Worm (Caenorhabditis elegans) whole organism, L2 larva: Measurements from ENCODE around the gene srt-70.

ENCODE experiments used
- F13H6.1 ChIP-seq: sonication (generic microtip); optimal IDR thresholded peaks from 2 replicates; lab custom pipeline; 2016; ENCODE audit warnings: missing genetic modification characterization, missing compliant biosample characterization
- R02D3.7 ChIP-seq: fragments of 150-350 bp; optimal IDR thresholded peaks from 2 replicates; lab custom pipeline; 2014; ENCODE audit warnings: missing biosample characterization, missing genetic modification characterization
- Y55F3AM.14 ChIP-seq: fragments of 200-800 bp; sonication (Bioruptor generic); optimal IDR thresholded peaks from 2 replicates; lab custom pipeline; 2018; ENCODE audit warnings: mild to moderate bottlenecking, missing genetic modification characterization, missing compliant biosample characterization
- ZK546.5 ChIP-seq: sonication (generic microtip); optimal IDR thresholded peaks from 2 replicates; lab custom pipeline; 2017; ENCODE audit warnings: missing biosample characterization, missing genetic modification characterization
- alr-1 ChIP-seq: fragments of 150-350 bp; optimal IDR thresholded peaks from 2 replicates; lab custom pipeline; 2014; ENCODE audit warnings: missing biosample characterization, missing genetic modification characterization
- aly-2 ChIP-seq: fragments of 150-350 bp; optimal IDR thresholded peaks from 2 replicates; lab custom pipeline; 2014; ENCODE audit warnings: missing biosample characterization, missing genetic modification characterization
- ceh-16 ChIP-seq: fragments of 150-350 bp; optimal IDR thresholded peaks from 2 replicates; lab custom pipeline; 2014; ENCODE audit warnings: missing biosample characterization, missing genetic modification characterization
- ceh-82 ChIP-seq: fragments of 150-350 bp; optimal IDR thresholded peaks from 2 replicates; lab custom pipeline; 2014; ENCODE audit warnings: missing biosample characterization, missing genetic modification characterization
- crh-2 ChIP-seq: sonication (generic microtip); optimal IDR thresholded peaks from 2 replicates; lab custom pipeline; 2017; ENCODE audit warnings: missing biosample characterization, missing genetic modification characterization
- egl-27 ChIP-seq: sonication (generic microtip); optimal IDR thresholded peaks from 3 replicates; lab custom pipeline; 2017; ENCODE audit warnings: missing biosample characterization, missing genetic modification reagents, missing genetic modification characterization
- elt-1 ChIP-seq: fragments of 150-350 bp; optimal IDR thresholded peaks from 2 replicates; lab custom pipeline; 2014; ENCODE audit warnings: missing biosample characterization, missing genetic modification characterization
- fos-1 ChIP-seq: fragments of 150-350 bp; optimal IDR thresholded peaks from 2 replicates; lab custom pipeline; 2014; ENCODE audit warnings: missing biosample characterization, missing genetic modification characterization
- gmeb-1 ChIP-seq: fragments of 150-350 bp; optimal IDR thresholded peaks from 2 replicates; lab custom pipeline; 2014; ENCODE audit warnings: missing biosample characterization, missing genetic modification characterization
- lin-11 ChIP-seq: fragments of 150-350 bp; sonication (generic microtip); optimal IDR thresholded peaks from 2 replicates; lab custom pipeline; 2014; ENCODE audit warnings: missing biosample characterization, missing genetic modification characterization, inconsistent platforms, mixed read lengths
- lin-13 ChIP-seq: fragments of 150-350 bp; optimal IDR thresholded peaks from 2 replicates; lab custom pipeline; 2014; ENCODE audit warnings: missing biosample characterization, missing genetic modification reagents, missing genetic modification characterization
- lsy-2 ChIP-seq, 2 experiments: fragments of 150-350 bp in 1 of 2; sonication (generic microtip) in 1 of 2; optimal IDR thresholded peaks; 2 replicates each; lab custom pipeline; 2014 to 2017; ENCODE audit warnings: missing biosample characterization in 2 of 2, missing genetic modification characterization in 2 of 2
- mab-5 ChIP-seq: fragments of 150-350 bp; optimal IDR thresholded peaks from 2 replicates; lab custom pipeline; 2014; ENCODE audit warnings: missing biosample characterization, missing genetic modification characterization
- mbf-1 ChIP-seq: sonication (generic microtip); optimal IDR thresholded peaks from 2 replicates; lab custom pipeline; 2017; ENCODE audit warnings: missing biosample characterization, missing genetic modification characterization
- nhr-10 ChIP-seq: sonication (generic microtip); optimal IDR thresholded peaks from 2 replicates; lab custom pipeline; 2017; ENCODE audit warnings: missing biosample characterization, missing genetic modification characterization
- nhr-11 ChIP-seq: fragments of 150-350 bp; optimal IDR thresholded peaks from 2 replicates; lab custom pipeline; 2014; ENCODE audit warnings: missing biosample characterization, missing genetic modification characterization
- nhr-12 ChIP-seq: fragments of 150-350 bp; optimal IDR thresholded peaks from 2 replicates; lab custom pipeline; 2014; ENCODE audit warnings: missing biosample characterization, missing genetic modification characterization
- nhr-129 ChIP-seq: fragments of 150-350 bp; optimal IDR thresholded peaks from 2 replicates; lab custom pipeline; 2014; ENCODE audit warnings: missing biosample characterization, missing genetic modification characterization
- nhr-21 ChIP-seq: fragments of 150-350 bp; optimal IDR thresholded peaks from 2 replicates; lab custom pipeline; 2014; ENCODE audit warnings: missing biosample characterization, missing genetic modification characterization
- nhr-237 ChIP-seq: fragments of 150-350 bp; optimal IDR thresholded peaks from 2 replicates; lab custom pipeline; 2014; ENCODE audit warnings: missing biosample characterization, missing genetic modification characterization
- nhr-25 ChIP-seq: fragments of 150-350 bp; sonication (generic microtip); optimal IDR thresholded peaks from 3 replicates; lab custom pipeline; 2014; ENCODE audit warnings: missing biosample characterization, missing genetic modification characterization
- nhr-6 ChIP-seq: fragments of 150-350 bp; optimal IDR thresholded peaks from 2 replicates; lab custom pipeline; 2014; ENCODE audit warnings: missing biosample characterization, missing genetic modification characterization
- nhr-77 ChIP-seq: fragments of 150-350 bp; optimal IDR thresholded peaks from 2 replicates; lab custom pipeline; 2014; ENCODE audit warnings: missing biosample characterization, missing genetic modification characterization
- peb-1 ChIP-seq: fragments of 150-350 bp; optimal IDR thresholded peaks from 2 replicates; lab custom pipeline; 2014; ENCODE audit warnings: missing biosample characterization, missing genetic modification characterization
- skn-1 ChIP-seq: sonication (generic microtip); optimal IDR thresholded peaks from 2 replicates; lab custom pipeline; 2017; ENCODE audit warnings: missing biosample characterization, missing genetic modification characterization
- sma-3 ChIP-seq: sonication (generic microtip); optimal IDR thresholded peaks from 2 replicates; lab custom pipeline; 2016; ENCODE audit warnings: missing genetic modification reagents, missing genetic modification characterization, missing compliant biosample characterization
- sma-9 ChIP-seq, 2 experiments: fragments of 150-350 bp in 1 of 2; sonication (generic microtip) in 1 of 2; optimal IDR thresholded peaks; 2 replicates each; lab custom pipeline; 2014 to 2016; ENCODE audit warnings: missing genetic modification characterization in 2 of 2, mild to moderate bottlenecking in 1 of 2, missing biosample characterization in 1 of 2, missing compliant biosample characterization in 1 of 2, missing genetic modification reagents in 1 of 2, moderate library complexity in 1 of 2
- snpc-4 ChIP-seq: fragments of 150-350 bp; optimal IDR thresholded peaks from 2 replicates; lab custom pipeline; 2014; ENCODE audit warnings: missing biosample characterization, missing genetic modification characterization
- unc-39 ChIP-seq: fragments of 150-350 bp; optimal IDR thresholded peaks from 2 replicates; lab custom pipeline; 2014; ENCODE audit warnings: missing biosample characterization, missing genetic modification characterization
- unc-62 ChIP-seq: fragments of 150-350 bp; optimal IDR thresholded peaks from 2 replicates; lab custom pipeline; 2014; ENCODE audit warnings: missing biosample characterization, missing genetic modification reagents, missing genetic modification characterization
- zag-1 ChIP-seq: fragments of 150-350 bp; optimal IDR thresholded peaks from 2 replicates; lab custom pipeline; 2014; ENCODE audit warnings: missing biosample characterization, missing genetic modification characterization
- ztf-1 ChIP-seq: fragments of 200-800 bp; sonication (Bioruptor generic); conservative IDR thresholded peaks from 2 replicates; pipeline ENCODE4 v1.3.6; 2022; ENCODE audit warnings: missing genetic modification characterization, missing compliant biosample characterization
- ztf-11 ChIP-seq: sonication (generic microtip); optimal IDR thresholded peaks from 2 replicates; lab custom pipeline; 2017; ENCODE audit warnings: missing biosample characterization, missing genetic modification characterization

The srt-70 gene

DNA sequence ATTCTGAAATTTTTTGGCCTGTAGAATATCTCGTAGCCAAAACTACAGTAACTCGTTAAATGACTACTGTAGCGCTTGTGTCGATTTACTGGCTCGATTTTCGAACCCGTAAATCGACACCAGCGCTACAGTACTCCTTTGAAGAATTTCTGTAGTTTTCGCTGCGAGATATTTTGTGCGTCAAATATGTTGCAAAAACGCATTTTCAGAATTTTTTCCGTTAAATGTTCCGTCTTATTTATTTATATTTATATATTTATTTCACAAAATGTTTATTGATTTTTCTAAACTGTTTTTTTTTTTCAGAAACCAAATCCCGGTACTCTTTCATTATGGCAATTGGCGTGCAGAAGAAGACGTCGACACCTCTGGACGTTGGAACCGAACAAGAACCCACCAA lies 14.4 kb upstream of the srt-70 start, which contains the start of gene natc-2:
Gene natc-2 (plus strand): TSS at position 301 of the 400 bp plus-strand sequence.
- no peak for TF ChIP-seq aly-2 (tag; lab: Kevin White, UChicago)
- no peak for TF ChIP-seq mbf-1 (tag; lab: Kevin White, UChicago)
- TF ChIP-seq alr-1 (tag; lab: Kevin White, UChicago), result no peak
- no peak for TF ChIP-seq unc-39 (tag; lab: Kevin White, UChicago)
- no peak for TF ChIP-seq sma-3
- no peak for TF ChIP-seq gmeb-1 (tag; lab: Kevin White, UChicago)
- no peak for TF ChIP-seq lsy-2 (tag; optimal IDR thresholded peaks at IDR 0.05; lab: Kevin White, UChicago)
- TF ChIP-seq mab-5 (tag; lab: Kevin White, UChicago), result no peak

DNA sequence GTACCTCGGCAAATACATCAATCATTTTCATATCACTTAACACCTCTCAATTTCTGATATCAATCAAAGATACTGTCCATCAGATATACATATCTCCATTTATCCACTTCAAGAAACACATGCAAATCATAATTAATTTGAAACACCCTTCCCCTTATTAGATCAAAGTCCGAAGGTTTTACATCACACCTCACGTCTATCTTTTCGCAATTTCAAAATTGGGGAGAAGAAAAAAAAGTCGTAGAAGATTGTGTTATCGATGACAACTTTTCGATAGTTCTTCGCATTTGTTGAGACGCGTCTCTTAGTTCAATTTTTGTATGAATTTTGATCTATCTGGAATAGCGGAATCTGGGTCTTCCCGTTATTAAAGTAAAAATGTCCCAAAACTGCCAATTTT lies 13.9 kb upstream of the srt-70 start:
- TF ChIP-seq skn-1 (tag; lab: Kevin White, UChicago) (no peak), zag-1 (no peak), unc-39 (tag; lab: Kevin White, UChicago) (no peak), nhr-237 (tag; lab: Kevin White, UChicago) (no peak), ZK546.5 (tag; lab: Kevin White, UChicago) (no peak), sma-9 (GFP tag; optimal IDR thresholded peaks at IDR 0.05; lab: Kevin White, UChicago) (peak; percentile 65), sma-9 (tag; optimal IDR thresholded peaks at IDR 0.05; lab: Kevin White, UChicago) (no peak), aly-2 (tag; lab: Kevin White, UChicago) (no peak), F13H6.1 (no peak), alr-1 (tag; lab: Kevin White, UChicago) (no peak), ztf-1 (GFP tag; lab: Robert Waterston, UW) (no peak), fos-1 (tag; lab: Kevin White, UChicago) (peak; percentile 44), ceh-82 (tag; lab: Kevin White, UChicago) (no peak), elt-1 (tag; lab: Kevin White, UChicago) (no peak), unc-62 (GFP tag; lab: Kevin White, UChicago) (no peak), crh-2 (tag; lab: Kevin White, UChicago) (no peak), snpc-4 (no peak), mbf-1 (tag; lab: Kevin White, UChicago) (no peak)

DNA sequence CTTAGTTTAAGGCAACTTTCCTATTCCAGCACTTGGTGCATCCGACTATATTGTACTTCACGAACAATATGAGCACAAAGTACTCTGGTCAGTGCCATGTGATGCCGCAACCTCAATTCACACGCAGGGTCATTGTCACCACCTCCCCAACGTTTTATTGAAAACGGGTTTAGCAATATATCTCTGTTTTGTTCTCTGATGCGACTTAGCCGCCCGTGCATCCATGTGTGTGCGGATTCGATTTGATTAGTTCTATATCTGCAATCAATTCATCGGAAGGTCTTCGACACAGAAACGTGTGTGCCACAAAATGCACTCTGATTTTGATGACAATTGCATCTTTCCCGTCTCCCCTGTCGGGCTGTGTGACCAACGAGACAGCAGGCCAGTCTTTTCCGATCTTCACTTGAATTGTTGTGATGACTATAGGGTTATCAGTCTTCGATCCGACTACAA lies 13.3 kb upstream of the srt-70 start:
- no peak for TF ChIP-seq nhr-6 (tag; lab: Kevin White, UChicago)
- TF ChIP-seq snpc-4, result no peak
- TF ChIP-seq F13H6.1, result peak; percentile 16
- no peak for TF ChIP-seq peb-1 (tag; lab: Kevin White, UChicago)
- no peak for TF ChIP-seq fos-1 (tag; lab: Kevin White, UChicago)
- peak; percentile 28 for TF ChIP-seq gmeb-1 (tag; lab: Kevin White, UChicago)
- TF ChIP-seq egl-27 (tag; lab: Kevin White, UChicago), result no peak
- TF ChIP-seq Y55F3AM.14 (GFP tag; lab: Kevin White, UChicago), result no peak
- peak; percentile 31 for TF ChIP-seq skn-1 (tag; lab: Kevin White, UChicago)
- TF ChIP-seq zag-1, result no peak
- TF ChIP-seq ceh-16 (tag; lab: Kevin White, UChicago), result no peak
- TF ChIP-seq nhr-77 (tag; lab: Kevin White, UChicago), result no peak
- TF ChIP-seq nhr-25 (tag; lab: Kevin White, UChicago), result no peak
- TF ChIP-seq lsy-2 (tag; optimal IDR thresholded peaks at IDR 0.05; lab: Kevin White, UChicago), result peak in 1 of 2 experiments; percentile 9
- TF ChIP-seq nhr-10 (tag; lab: Kevin White, UChicago), result no peak
- peak; percentile 26 for TF ChIP-seq sma-3
- no peak for TF ChIP-seq nhr-12 (tag; lab: Kevin White, UChicago)
- no peak for TF ChIP-seq mbf-1 (tag; lab: Kevin White, UChicago)
- TF ChIP-seq nhr-129 (tag; lab: Kevin White, UChicago), result peak; percentile 74
- TF ChIP-seq lin-11 (tag; lab: Kevin White, UChicago), result no peak
- TF ChIP-seq nhr-11, result no peak
- no peak for TF ChIP-seq ztf-11 (tag; lab: Kevin White, UChicago)
- TF ChIP-seq lin-13, result no peak
- no peak for TF ChIP-seq alr-1 (tag; lab: Kevin White, UChicago)
- TF ChIP-seq R02D3.7 (tag; lab: Kevin White, UChicago), result no peak
- peak; percentile 28 for TF ChIP-seq nhr-21
- peak; percentile 86 for TF ChIP-seq sma-9 (GFP tag; optimal IDR thresholded peaks at IDR 0.05; lab: Kevin White, UChicago)
- TF ChIP-seq sma-9 (tag; optimal IDR thresholded peaks at IDR 0.05; lab: Kevin White, UChicago), result peak; percentile 29
- no peak for TF ChIP-seq ceh-82 (tag; lab: Kevin White, UChicago)
- TF ChIP-seq aly-2 (tag; lab: Kevin White, UChicago), result no peak
